Worm (Caenorhabditis elegans): ENCODE results near the gene AH6.17.

AH6.17 gene

DNA sequence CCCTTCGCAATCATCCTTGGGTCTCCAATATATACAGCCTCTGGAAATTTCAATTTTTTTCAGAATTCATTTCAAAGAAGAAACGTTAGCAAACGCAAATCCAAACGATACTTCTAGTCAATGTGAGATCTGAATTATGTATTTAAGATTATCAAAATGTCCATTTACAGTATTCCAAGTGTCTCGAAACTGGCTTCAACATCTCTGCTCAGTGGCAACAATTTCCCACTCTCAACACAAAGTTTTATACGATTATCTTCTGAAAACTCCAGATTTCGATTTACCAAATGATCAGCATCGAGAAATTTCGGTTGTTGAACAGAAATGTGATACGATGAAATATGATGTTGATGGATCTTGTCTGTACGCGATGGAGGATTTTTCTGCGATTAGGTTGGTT lies 33.6 kb downstream of the AH6.17 start:
- TF ChIP-seq hlh-1 (tag; optimal IDR thresholded peaks at IDR 0.05) (no peak), M03D4.4 (tag; optimal IDR thresholded peaks at IDR 0.05) (no peak), nhr-2 (tag; optimal IDR thresholded peaks at IDR 0.05) (no peak), mab-5 (tag; optimal IDR thresholded peaks at IDR 0.05) (no peak), ztf-11 (tag; optimal IDR thresholded peaks at IDR 0.05) (no peak), snpc-4 (tag; optimal IDR thresholded peaks at IDR 0.05) (no peak), tbx-8 (GFP tag; optimal IDR thresholded peaks at IDR 0.05) (no peak), pha-4 (tag; optimal IDR thresholded peaks at IDR 0.05) (no peak), ceh-83 (GFP tag; optimal IDR thresholded peaks at IDR 0.05) (no peak), nhr-12 (tag; optimal IDR thresholded peaks at IDR 0.05) (no peak), nhr-76 (tag; optimal IDR thresholded peaks at IDR 0.05) (no peak), ces-1 (GFP tag; optimal IDR thresholded peaks at IDR 0.05) (no peak), ceh-39 (tag; optimal IDR thresholded peaks at IDR 0.05) (no peak)

- TF ChIP-seq flh-1 (GFP tag; optimal IDR thresholded peaks at IDR 0.05) (no peak), lsy-2 (tag; optimal IDR thresholded peaks at IDR 0.05) (peak; percentile 8), pha-4 (tag; optimal IDR thresholded peaks at IDR 0.05) (no peak), ces-1 (GFP tag; optimal IDR thresholded peaks at IDR 0.05) (peak; percentile 82)
Observed at ce11 chrII:9557437-9558150, 34.6 kb downstream of the AH6.17 start, which contains the start of gene zfp-2. Gene zfp-2 (plus strand): TSS chrII:9557650.

- no peak for TF ChIP-seq ham-2 (GFP tag; optimal IDR thresholded peaks at IDR 0.05)
- TF ChIP-seq nhr-237 (tag; optimal IDR thresholded peaks at IDR 0.05) = no peak
- no peak for TF ChIP-seq cnd-1 (tag; optimal IDR thresholded peaks at IDR 0.05)
- no peak for TF ChIP-seq mep-1 (tag; optimal IDR thresholded peaks at IDR 0.05)
- TF ChIP-seq nhr-76 (tag; optimal IDR thresholded peaks at IDR 0.05) = no peak
- no peak for TF ChIP-seq drap-1 (GFP tag; optimal IDR thresholded peaks at IDR 0.05)
- TF ChIP-seq ces-1 (GFP tag; optimal IDR thresholded peaks at IDR 0.05) = no peak
- no peak for TF ChIP-seq elt-3 (tag; optimal IDR thresholded peaks at IDR 0.05)
- TF ChIP-seq ceh-39 (tag; optimal IDR thresholded peaks at IDR 0.05) = no peak
- no peak for TF ChIP-seq nhr-2 (tag; optimal IDR thresholded peaks at IDR 0.05)
- no peak for TF ChIP-seq unc-62 (GFP tag; optimal IDR thresholded peaks at IDR 0.05)
- TF ChIP-seq blmp-1 (tag; optimal IDR thresholded peaks at IDR 0.05) = no peak
- no peak for TF ChIP-seq ceh-43 (GFP tag; optimal IDR thresholded peaks at IDR 0.05)
- no peak for TF ChIP-seq lsy-2 (tag; optimal IDR thresholded peaks at IDR 0.05)
- TF ChIP-seq ceh-83 (GFP tag; optimal IDR thresholded peaks at IDR 0.05) = no peak
- no peak for TF ChIP-seq nhr-28 (tag; optimal IDR thresholded peaks at IDR 0.05)
Observed at ce11 chrII:9558906-9559305, 35.9 kb downstream of the AH6.17 start.

ce11 chrII:9559929-9560328 lies 37.0 kb downstream of the AH6.17 start, which contains the start of gene F35H8.4:
Gene F35H8.4 (minus strand): TSS chrII:9560029.
- TF ChIP-seq blmp-1 (tag; optimal IDR thresholded peaks at IDR 0.05) (no peak), sptf-1 (tag; optimal IDR thresholded peaks at IDR 0.05) (no peak), cnd-1 (tag; optimal IDR thresholded peaks at IDR 0.05) (no peak), lin-13 (tag; optimal IDR thresholded peaks at IDR 0.05) (no peak), mep-1 (tag; optimal IDR thresholded peaks at IDR 0.05) (no peak), ces-1 (GFP tag; optimal IDR thresholded peaks at IDR 0.05) (no peak), zip-8 (tag; optimal IDR thresholded peaks at IDR 0.05) (no peak), mab-5 (tag; optimal IDR thresholded peaks at IDR 0.05) (no peak), snpc-4 (tag; optimal IDR thresholded peaks at IDR 0.05) (no peak), ceh-43 (GFP tag; optimal IDR thresholded peaks at IDR 0.05) (no peak), mls-2 (tag; optimal IDR thresholded peaks at IDR 0.05) (no peak), ztf-11 (tag; optimal IDR thresholded peaks at IDR 0.05) (no peak), elt-3 (tag; optimal IDR thresholded peaks at IDR 0.05) (no peak), unc-120 (tag; optimal IDR thresholded peaks at IDR 0.05; ENCODE audit: poor library complexity, severe bottlenecking) (no peak), nhr-12 (tag; optimal IDR thresholded peaks at IDR 0.05) (no peak), lin-32 (GFP tag; optimal IDR thresholded peaks at IDR 0.05) (no peak), pha-4 (tag; optimal IDR thresholded peaks at IDR 0.05) (no peak), elt-1 (tag; optimal IDR thresholded peaks at IDR 0.05; ENCODE audit: borderline replicate concordance, insufficient read depth) (no peak)

DNA sequence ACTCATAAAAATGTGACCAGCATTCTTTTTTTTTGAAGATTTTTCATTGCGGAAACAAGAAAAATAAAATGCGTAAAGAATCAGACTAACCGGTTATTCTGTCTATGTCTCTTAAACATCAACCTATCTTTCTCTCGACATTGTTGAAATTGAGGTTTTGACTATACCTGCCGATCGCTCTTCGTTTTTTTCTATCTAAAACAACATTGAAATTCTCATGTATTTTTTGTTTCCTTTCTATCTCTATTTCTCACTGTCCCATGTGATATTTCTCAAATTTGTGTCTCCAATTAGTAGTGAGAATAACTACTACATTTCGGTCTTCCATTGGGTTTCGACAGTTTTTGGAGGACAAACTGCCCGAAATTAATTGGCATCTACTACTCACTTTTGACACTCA lies 37.9 kb downstream of the AH6.17 start:
- TF ChIP-seq pha-4 (tag; optimal IDR thresholded peaks at IDR 0.05) (no peak), nhr-12 (tag; optimal IDR thresholded peaks at IDR 0.05) (no peak), M03D4.4 (tag; optimal IDR thresholded peaks at IDR 0.05) (no peak), sptf-1 (tag; optimal IDR thresholded peaks at IDR 0.05) (no peak), elt-3 (tag; optimal IDR thresholded peaks at IDR 0.05) (no peak), tbx-8 (GFP tag; optimal IDR thresholded peaks at IDR 0.05) (no peak)

Measured in whole organism, mixed stage, embryonic.